Worm (Caenorhabditis elegans) whole organism, L1 larva: ENCODE data around the gene hpk-1.

ENCODE experiments used
- C16A3.4 ChIP-seq: fragments of 150-350 bp; optimal IDR thresholded peaks from 2 replicates; lab custom pipeline; 2014; ENCODE audit warnings: missing biosample characterization, missing genetic modification characterization
- C34B4.2 ChIP-seq: sonication (generic microtip); optimal IDR thresholded peaks from 2 replicates; lab custom pipeline; 2017; ENCODE audit warnings: mild to moderate bottlenecking, missing genetic modification characterization, missing compliant biosample characterization
- F16B12.6 ChIP-seq: fragments of 150-350 bp; optimal IDR thresholded peaks from 2 replicates; lab custom pipeline; 2014; ENCODE audit warnings: missing biosample characterization, missing genetic modification characterization
- aha-1 ChIP-seq: fragments of 150-350 bp; optimal IDR thresholded peaks from 2 replicates; lab custom pipeline; 2014; ENCODE audit warnings: missing biosample characterization, missing genetic modification characterization
- alr-1 ChIP-seq: fragments of 200-800 bp; sonication (Bioruptor generic); optimal IDR thresholded peaks from 2 replicates; lab custom pipeline; 2018; ENCODE audit warnings: borderline replicate concordance, mild to moderate bottlenecking, missing genetic modification characterization, missing compliant biosample characterization
- blmp-1 ChIP-seq: fragments of 150-350 bp; optimal IDR thresholded peaks from 2 replicates; lab custom pipeline; 2014; ENCODE audit warnings: missing biosample characterization, missing genetic modification characterization
- ceh-82 ChIP-seq, 3 experiments: fragments of 150-350 bp in 1 of 3; sonication (generic microtip) in 2 of 3; optimal IDR thresholded peaks; 2 replicates each; lab custom pipeline; 2014 to 2017; ENCODE audit warnings: missing biosample characterization in 3 of 3, missing genetic modification characterization in 3 of 3
- ceh-88 ChIP-seq: fragments of 200-800 bp; sonication (Bioruptor generic); IDR thresholded peaks from 2 replicates; pipeline ENCODE4 v1.3.6; 2022; ENCODE audit warnings: missing genetic modification characterization, missing compliant biosample characterization
- ces-1 ChIP-seq: fragments of 150-350 bp; optimal IDR thresholded peaks from 2 replicates; lab custom pipeline; 2014; ENCODE audit warnings: missing biosample characterization, missing genetic modification reagents, missing genetic modification characterization
- dpl-1 ChIP-seq, 3 experiments: fragments of 150-350 bp in 2 of 3; sonication (generic microtip) in 1 of 3; optimal IDR thresholded peaks; 2 replicates each; lab custom pipeline; 2014 to 2017; ENCODE audit warnings: missing biosample characterization in 3 of 3, missing genetic modification characterization in 3 of 3, missing genetic modification reagents in 3 of 3
- dsc-1 ChIP-seq: sonication (generic microtip); optimal IDR thresholded peaks from 2 replicates; lab custom pipeline; 2016; ENCODE audit warnings: mild to moderate bottlenecking, missing genetic modification characterization, missing compliant biosample characterization
- elt-3 ChIP-seq, 6 experiments: fragments of 150-350 bp in 1 of 6; sonication (generic microtip); optimal IDR thresholded peaks; 2 replicates each; lab custom pipeline; 2017 to 2018; ENCODE audit warnings: missing biosample characterization in 6 of 6, missing genetic modification characterization in 6 of 6, inconsistent platforms in 1 of 6
- ets-5 ChIP-seq: fragments of 200-800 bp; sonication (Bioruptor generic); IDR thresholded peaks from 2 replicates; pipeline ENCODE4 v1.3.6; 2022; ENCODE audit warnings: missing genetic modification characterization, missing compliant biosample characterization
- fkh-8 ChIP-seq: sonication (generic microtip); optimal IDR thresholded peaks from 2 replicates; lab custom pipeline; 2016; ENCODE audit warnings: mild to moderate bottlenecking, missing genetic modification characterization, missing compliant biosample characterization
- fos-1 ChIP-seq: fragments of 150-350 bp; optimal IDR thresholded peaks from 2 replicates; lab custom pipeline; 2014; ENCODE audit warnings: missing biosample characterization, missing genetic modification characterization
- hlh-4 ChIP-seq: sonication (generic microtip); optimal IDR thresholded peaks from 2 replicates; lab custom pipeline; 2016; ENCODE audit warnings: mild to moderate bottlenecking, missing genetic modification characterization, missing compliant biosample characterization
- hpl-2 ChIP-seq: fragments of 150-350 bp; optimal IDR thresholded peaks from 2 replicates; lab custom pipeline; 2014; ENCODE audit warnings: missing biosample characterization, missing genetic modification reagents, missing genetic modification characterization
- jun-1 ChIP-seq: fragments of 150-350 bp; optimal IDR thresholded peaks from 2 replicates; lab custom pipeline; 2014; ENCODE audit warnings: missing biosample characterization, missing genetic modification reagents, missing genetic modification characterization
- lin-14 ChIP-seq: fragments of 200-800 bp; sonication (Bioruptor generic); optimal IDR thresholded peaks from 2 replicates; lab custom pipeline; 2018; ENCODE audit warnings: mild to moderate bottlenecking, missing genetic modification characterization, moderate library complexity, missing compliant biosample characterization
- lin-35 ChIP-seq, 2 experiments: fragments of 150-350 bp; optimal IDR thresholded peaks; 2 replicates each; lab custom pipeline; 2014; ENCODE audit warnings: missing biosample characterization in 2 of 2, missing genetic modification characterization in 2 of 2, missing genetic modification reagents in 2 of 2
- lsy-2 ChIP-seq, 2 experiments: fragments of 150-350 bp; optimal IDR thresholded peaks; 2 replicates each; lab custom pipeline; 2014; ENCODE audit warnings: missing biosample characterization in 2 of 2, missing genetic modification characterization in 2 of 2
- mab-9 ChIP-seq: fragments of 200-800 bp; sonication (Bioruptor generic); IDR thresholded peaks from 2 replicates; pipeline ENCODE4 v1.3.6; 2022; ENCODE audit warnings: missing genetic modification reagents, missing genetic modification characterization, missing compliant biosample characterization
- mdl-1 ChIP-seq, 2 experiments: fragments of 150-350 bp; optimal IDR thresholded peaks; 2 replicates each; lab custom pipeline; 2014 to 2017; ENCODE audit warnings: missing biosample characterization in 2 of 2, missing genetic modification characterization in 2 of 2, inconsistent platforms in 1 of 2
- nhr-12 ChIP-seq: sonication (generic microtip); optimal IDR thresholded peaks from 2 replicates; lab custom pipeline; 2017; ENCODE audit warnings: missing biosample characterization, missing genetic modification characterization
- nhr-19 ChIP-seq: fragments of 200-800 bp; sonication (Bioruptor generic); conservative IDR thresholded peaks from 2 replicates; pipeline ENCODE4 v1.3.6; 2022; ENCODE audit warnings: missing genetic modification characterization, missing compliant biosample characterization
- nhr-20 ChIP-seq: sonication (generic microtip); optimal IDR thresholded peaks from 2 replicates; lab custom pipeline; 2016; ENCODE audit warnings: mild to moderate bottlenecking, missing genetic modification characterization, missing compliant biosample characterization
- nhr-237 ChIP-seq: fragments of 150-350 bp; optimal IDR thresholded peaks from 2 replicates; lab custom pipeline; 2014; ENCODE audit warnings: missing biosample characterization, missing genetic modification characterization
- nhr-47 ChIP-seq: sonication (generic microtip); optimal IDR thresholded peaks from 2 replicates; lab custom pipeline; 2016; ENCODE audit warnings: mild to moderate bottlenecking, missing genetic modification characterization, moderate library complexity, missing compliant biosample characterization
- nhr-84 ChIP-seq: sonication (generic microtip); optimal IDR thresholded peaks from 2 replicates; lab custom pipeline; 2017; ENCODE audit warnings: missing biosample characterization, missing genetic modification characterization
- nhr-85 ChIP-seq: sonication (generic microtip); peaks from one replicate; lab custom pipeline; 2016; ENCODE audit warnings: missing genetic modification characterization, inconsistent platforms, missing compliant biosample characterization
- nhr-90 ChIP-seq: sonication (generic microtip); optimal IDR thresholded peaks from 2 replicates; lab custom pipeline; 2016; ENCODE audit warnings: mild to moderate bottlenecking, missing genetic modification characterization, missing compliant biosample characterization; ENCODE audit not compliant: poor library complexity
- pag-3 ChIP-seq: sonication (generic microtip); optimal IDR thresholded peaks from 2 replicates; lab custom pipeline; 2017; ENCODE audit warnings: missing genetic modification characterization, mild to moderate bottlenecking, missing compliant biosample characterization, antibody characterized with exemption, borderline replicate concordance; ENCODE audit not compliant: insufficient read depth
- pqm-1 ChIP-seq: sonication (generic microtip); optimal IDR thresholded peaks from 3 replicates; lab custom pipeline; 2017; ENCODE audit warnings: missing biosample characterization, missing genetic modification characterization
- snu-23 ChIP-seq: sonication (generic microtip); optimal IDR thresholded peaks from 2 replicates; lab custom pipeline; 2016; ENCODE audit warnings: missing genetic modification characterization, missing compliant biosample characterization
- sox-4 ChIP-seq: sonication (generic microtip); optimal IDR thresholded peaks from 2 replicates; lab custom pipeline; 2016; ENCODE audit warnings: missing genetic modification characterization, missing compliant biosample characterization
- sup-37 ChIP-seq: fragments of 200-800 bp; sonication (Bioruptor generic); optimal IDR thresholded peaks from 2 replicates; lab custom pipeline; 2018; ENCODE audit warnings: mild to moderate bottlenecking, missing genetic modification characterization, missing compliant biosample characterization
- swsn-7 ChIP-seq: sonication (generic microtip); optimal IDR thresholded peaks from 2 replicates; lab custom pipeline; 2016; ENCODE audit warnings: missing genetic modification characterization, missing compliant biosample characterization
- tbx-2 ChIP-seq: sonication (generic microtip); optimal IDR thresholded peaks from 2 replicates; lab custom pipeline; 2016; ENCODE audit warnings: missing genetic modification characterization, missing compliant biosample characterization
- tlp-1 ChIP-seq: fragments of 150-350 bp; optimal IDR thresholded peaks from 2 replicates; lab custom pipeline; 2014; ENCODE audit warnings: missing biosample characterization, missing genetic modification characterization
- unc-30 ChIP-seq: sonication (generic microtip); optimal IDR thresholded peaks from 2 replicates; lab custom pipeline; 2017; ENCODE audit warnings: missing biosample characterization, missing genetic modification characterization
- unc-62 ChIP-seq: fragments of 150-350 bp; optimal IDR thresholded peaks from 2 replicates; lab custom pipeline; 2014; ENCODE audit warnings: missing biosample characterization, missing genetic modification reagents, missing genetic modification characterization
- zag-1 ChIP-seq: fragments of 150-350 bp; optimal IDR thresholded peaks from 2 replicates; lab custom pipeline; 2014; ENCODE audit warnings: missing biosample characterization, missing genetic modification characterization
- ztf-11 ChIP-seq, 2 experiments: sonication (generic microtip); optimal IDR thresholded peaks; 2 replicates each; lab custom pipeline; 2016 to 2017; ENCODE audit warnings: missing genetic modification characterization in 2 of 2, missing biosample characterization in 1 of 2, missing compliant biosample characterization in 1 of 2

hpk-1 gene

ce11 chrX:4266178-4266931 lies 49.3 kb upstream of the hpk-1 start (continued):
- TF ChIP-seq hlh-4 (tag; lab: Kevin White, UChicago) (no peak), blmp-1 (tag; lab: Kevin White, UChicago) (peak; percentile 89), mdl-1 (tag; optimal IDR thresholded peaks at IDR 0.05; lab: Kevin White, UChicago) (peak in 1 of 2 experiments; percentile 38), nhr-19 (GFP tag; lab: Robert Waterston, UW) (no peak), lin-14 (peak; percentile 53), lsy-2 (tag; optimal IDR thresholded peaks at IDR 0.05; lab: Kevin White, UChicago) (peak in 1 of 2 experiments; percentile 9), hpl-2 (no peak), unc-30 (tag; lab: Kevin White, UChicago) (no peak), tbx-2 (tag; lab: Kevin White, UChicago) (no peak), dpl-1 (GFP tag; optimal IDR thresholded peaks at IDR 0.05; lab: Kevin White, UChicago) (no peak), C34B4.2 (tag; lab: Kevin White, UChicago) (no peak), elt-3 (tag; optimal IDR thresholded peaks at IDR 0.05; lab: Kevin White, UChicago) (no peak), snu-23 (GFP tag; lab: Kevin White, UChicago) (peak; percentile 16), nhr-12 (tag; lab: Kevin White, UChicago) (no peak), swsn-7 (tag; lab: Kevin White, UChicago) (no peak), nhr-90 (tag; lab: Kevin White, UChicago) (no peak), pag-3 (no peak), sup-37 (GFP tag; lab: Kevin White, UChicago) (no peak), zag-1 (tag; lab: Kevin White, UChicago) (no peak), lin-35 (GFP tag; optimal IDR thresholded peaks at IDR 0.05; lab: Kevin White, UChicago) (peak in 1 of 2 experiments; percentile 64), ceh-82 (tag; optimal IDR thresholded peaks at IDR 0.05; lab: Kevin White, UChicago) (no peak), nhr-47 (tag; lab: Kevin White, UChicago) (no peak), ceh-88 (GFP tag; lab: Robert Waterston, UW) (no peak), pqm-1 (tag; lab: Kevin White, UChicago) (no peak), tlp-1 (tag; lab: Kevin White, UChicago) (no peak), nhr-20 (peak; percentile 46), ces-1 (GFP tag; lab: Kevin White, UChicago) (no peak), aha-1 (tag; lab: Kevin White, UChicago) (no peak), unc-62 (GFP tag; lab: Kevin White, UChicago) (no peak), jun-1 (tag; lab: Kevin White, UChicago) (no peak), nhr-84 (no peak), sox-4 (no peak), C16A3.4 (tag; lab: Kevin White, UChicago) (no peak), alr-1 (tag; lab: Kevin White, UChicago) (no peak), dsc-1 (tag; lab: Kevin White, UChicago) (no peak), fkh-8 (tag; lab: Kevin White, UChicago) (no peak), ztf-11 (tag; optimal IDR thresholded peaks at IDR 0.05; lab: Kevin White, UChicago) (no peak), nhr-85 (tag; lab: Kevin White, UChicago) (peak; percentile 38), ets-5 (GFP tag; lab: Robert Waterston, UW) (no peak), F16B12.6 (tag; lab: Kevin White, UChicago) (no peak), mab-9 (GFP tag; lab: Robert Waterston, UW) (no peak), fos-1 (tag; lab: Kevin White, UChicago) (no peak), nhr-237 (tag; lab: Kevin White, UChicago) (no peak)
